Worm (Caenorhabditis elegans) whole organism, mixed stage, embryonic: ENCODE data around the gene mec-14.

Experiments
- bed-3 ChIP-seq: fragments of 200-800 bp; sonication (Bioruptor generic); optimal IDR thresholded peaks from 3 replicates; lab custom pipeline; 2018; ENCODE audit warnings: mild to moderate bottlenecking, missing genetic modification characterization, moderate library complexity, missing compliant biosample characterization
- blmp-1 ChIP-seq: fragments of 150-350 bp; optimal IDR thresholded peaks from 2 replicates; lab custom pipeline; 2014; ENCODE audit warnings: missing biosample characterization, missing genetic modification characterization
- ceh-39 ChIP-seq: fragments of 150-350 bp; optimal IDR thresholded peaks from 2 replicates; lab custom pipeline; 2014; ENCODE audit warnings: missing biosample characterization, missing genetic modification characterization
- ceh-43 ChIP-seq: fragments of 200-800 bp; sonication (Bioruptor generic); optimal IDR thresholded peaks from 2 replicates; lab custom pipeline; 2018; ENCODE audit warnings: mild to moderate bottlenecking, missing genetic modification characterization, moderate library complexity, missing compliant biosample characterization
- ceh-83 ChIP-seq: fragments of 200-800 bp; sonication (Bioruptor generic); optimal IDR thresholded peaks from 2 replicates; lab custom pipeline; 2018; ENCODE audit warnings: mild to moderate bottlenecking, missing genetic modification characterization, missing compliant biosample characterization
- ces-1 ChIP-seq: fragments of 150-350 bp; optimal IDR thresholded peaks from 2 replicates; lab custom pipeline; 2014; ENCODE audit warnings: missing biosample characterization, missing genetic modification reagents, missing genetic modification characterization
- cnd-1 ChIP-seq: fragments of 200-800 bp; sonication (Bioruptor generic); optimal IDR thresholded peaks from 2 replicates; lab custom pipeline; 2018; ENCODE audit warnings: mild to moderate bottlenecking, missing genetic modification characterization, missing compliant biosample characterization
- drap-1 ChIP-seq: fragments of 200-800 bp; sonication (Bioruptor generic); optimal IDR thresholded peaks from 3 replicates; lab custom pipeline; 2018; ENCODE audit warnings: mild to moderate bottlenecking, missing genetic modification characterization, missing compliant biosample characterization
- elt-3 ChIP-seq: fragments of 150-350 bp; optimal IDR thresholded peaks from 2 replicates; lab custom pipeline; 2014; ENCODE audit warnings: missing biosample characterization, missing genetic modification characterization
- ham-2 ChIP-seq: fragments of 200-800 bp; sonication (Bioruptor generic); optimal IDR thresholded peaks from 2 replicates; lab custom pipeline; 2018; ENCODE audit warnings: mild to moderate bottlenecking, missing genetic modification characterization, missing compliant biosample characterization
- hlh-1 ChIP-seq: fragments of 150-350 bp; optimal IDR thresholded peaks from 2 replicates; lab custom pipeline; 2014; ENCODE audit warnings: missing biosample characterization, missing genetic modification reagents, missing genetic modification characterization
- lin-32 ChIP-seq: fragments of 200-800 bp; sonication (Bioruptor generic); optimal IDR thresholded peaks from 2 replicates; lab custom pipeline; 2018; ENCODE audit warnings: mild to moderate bottlenecking, missing genetic modification characterization, missing compliant biosample characterization
- lsy-2 ChIP-seq: fragments of 150-350 bp; optimal IDR thresholded peaks from 2 replicates; lab custom pipeline; 2014; ENCODE audit warnings: missing biosample characterization, missing genetic modification characterization
- mab-5 ChIP-seq: fragments of 150-350 bp; optimal IDR thresholded peaks from 2 replicates; lab custom pipeline; 2014; ENCODE audit warnings: missing biosample characterization, missing genetic modification characterization
- mep-1 ChIP-seq: fragments of 150-350 bp; optimal IDR thresholded peaks from 2 replicates; lab custom pipeline; 2017; ENCODE audit warnings: missing biosample characterization, missing genetic modification reagents, missing genetic modification characterization, inconsistent platforms
- mls-2 ChIP-seq: sonication (generic microtip); optimal IDR thresholded peaks from 2 replicates; lab custom pipeline; 2016; ENCODE audit warnings: mild to moderate bottlenecking, missing genetic modification characterization, moderate library complexity, missing compliant biosample characterization
- nhr-12 ChIP-seq: fragments of 150-350 bp; optimal IDR thresholded peaks from 2 replicates; lab custom pipeline; 2014; ENCODE audit warnings: missing biosample characterization, missing genetic modification characterization
- nhr-2 ChIP-seq: fragments of 150-350 bp; optimal IDR thresholded peaks from 2 replicates; lab custom pipeline; 2014; ENCODE audit warnings: missing biosample characterization, missing genetic modification characterization
- nhr-237 ChIP-seq: fragments of 150-350 bp; optimal IDR thresholded peaks from 2 replicates; lab custom pipeline; 2014; ENCODE audit warnings: missing biosample characterization, missing genetic modification characterization
- nhr-28 ChIP-seq: fragments of 150-350 bp; optimal IDR thresholded peaks from 2 replicates; lab custom pipeline; 2014; ENCODE audit warnings: missing biosample characterization, missing genetic modification characterization
- nhr-76 ChIP-seq: sonication (generic microtip); optimal IDR thresholded peaks from 2 replicates; lab custom pipeline; 2017; ENCODE audit warnings: missing biosample characterization, missing genetic modification characterization
- pha-4 ChIP-seq: fragments of 150-350 bp; optimal IDR thresholded peaks from 2 replicates; lab custom pipeline; 2018; ENCODE audit warnings: missing biosample characterization, missing genetic modification reagents, missing genetic modification characterization
- sem-2 ChIP-seq: fragments of 200-800 bp; sonication (Bioruptor generic); optimal IDR thresholded peaks from 2 replicates; lab custom pipeline; 2018; ENCODE audit warnings: mild to moderate bottlenecking, missing genetic modification characterization, missing compliant biosample characterization
- snpc-4 ChIP-seq: fragments of 150-350 bp; optimal IDR thresholded peaks from 2 replicates; lab custom pipeline; 2014; ENCODE audit warnings: missing biosample characterization, missing genetic modification characterization
- sptf-1 ChIP-seq: sonication (generic microtip); optimal IDR thresholded peaks from 2 replicates; lab custom pipeline; 2017; ENCODE audit warnings: mild to moderate bottlenecking, missing genetic modification characterization, moderate library complexity, missing compliant biosample characterization
- unc-39 ChIP-seq: fragments of 150-350 bp; optimal IDR thresholded peaks from 2 replicates; lab custom pipeline; 2014; ENCODE audit warnings: missing biosample characterization, missing genetic modification characterization
- unc-62 ChIP-seq: fragments of 150-350 bp; optimal IDR thresholded peaks from 2 replicates; lab custom pipeline; 2014; ENCODE audit warnings: missing biosample characterization, missing genetic modification reagents, missing genetic modification characterization
- ztf-11 ChIP-seq: fragments of 150-350 bp; optimal IDR thresholded peaks from 2 replicates; lab custom pipeline; 2014; ENCODE audit warnings: missing biosample characterization, missing genetic modification characterization

mec-14 gene

DNA sequence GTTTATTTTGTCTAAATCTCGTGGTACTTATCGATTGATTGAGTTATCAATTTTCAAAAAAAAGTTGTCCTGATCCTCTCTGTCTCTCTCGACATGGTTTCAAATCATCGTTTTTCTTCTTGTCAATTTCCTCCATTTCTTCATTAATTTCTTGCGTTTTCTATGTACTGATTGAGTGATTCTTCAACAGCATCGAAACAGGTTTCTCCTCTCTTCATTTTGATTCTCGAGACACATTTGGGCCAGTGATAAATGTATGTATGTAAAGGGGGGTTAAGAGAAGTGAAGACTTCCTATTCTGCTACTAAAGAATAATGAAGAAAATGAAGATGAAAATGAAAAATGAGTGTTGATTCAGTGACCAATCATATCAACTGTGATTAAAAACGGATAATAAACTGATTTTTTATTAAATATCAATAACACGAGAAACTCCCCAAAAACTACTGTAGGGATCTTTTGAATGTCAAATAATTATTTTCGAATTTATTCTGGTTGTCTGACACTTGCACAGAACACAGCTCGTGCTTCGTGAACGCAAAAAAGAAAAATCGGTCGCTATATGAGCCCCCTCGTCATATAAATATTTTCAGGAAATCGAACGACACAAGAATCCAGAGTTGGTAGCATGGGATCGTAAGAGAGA, 10.5 kb upstream of the mec-14 start:
- TF ChIP-seq ztf-11 (tag; lab: Kevin White, UChicago) (no peak), mls-2 (no peak), hlh-1 (tag; lab: Kevin White, UChicago) (no peak), drap-1 (GFP tag; lab: Kevin White, UChicago) (no peak), snpc-4 (tag; lab: Kevin White, UChicago) (no peak), ces-1 (no peak), lin-32 (GFP tag; lab: Kevin White, UChicago) (no peak), unc-62 (no peak)

DNA sequence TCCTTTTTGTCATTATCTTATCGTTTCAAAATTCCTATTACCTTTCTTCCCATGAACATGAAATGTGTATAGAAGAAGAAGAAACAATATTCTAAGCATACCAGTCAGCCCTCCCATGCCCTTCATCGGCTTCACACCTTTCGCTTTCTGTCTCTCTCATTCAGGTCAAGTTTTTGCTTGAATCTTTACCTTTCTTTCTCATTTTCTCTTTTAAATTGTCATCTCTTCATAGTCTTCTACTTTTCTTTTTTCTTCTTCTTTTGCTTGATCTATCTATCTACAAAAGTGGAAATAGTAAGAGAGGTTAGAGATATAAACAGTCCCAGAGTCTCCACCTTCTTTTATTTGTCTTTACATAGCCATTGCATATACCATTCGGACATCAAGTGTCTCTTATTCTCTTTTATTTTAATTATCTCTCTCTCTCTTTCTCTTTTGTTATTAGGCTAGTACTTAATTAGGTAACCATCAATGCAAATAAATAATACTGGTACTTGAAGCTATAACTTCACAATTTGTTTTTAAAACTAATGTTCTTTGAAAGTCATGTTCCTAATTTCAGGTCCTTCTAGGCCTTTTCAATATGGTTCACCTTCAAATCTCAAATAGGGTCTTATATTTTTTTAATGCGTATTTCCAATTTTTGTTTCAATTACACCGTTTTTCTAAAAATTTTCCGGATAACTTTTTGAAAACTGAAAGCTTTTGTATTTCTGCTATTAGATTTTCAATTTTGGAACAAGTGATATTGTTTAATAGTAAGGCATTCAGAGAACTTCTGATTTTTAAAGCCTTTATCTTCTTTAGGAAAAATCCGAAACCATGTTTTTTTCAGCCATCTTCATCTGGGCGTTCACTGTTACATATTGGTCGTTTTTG, 8.8 kb upstream of the mec-14 start, which contains the start of gene dpy-31:
dpy-31 (plus strand) TSS at position 829 of the 879 bp plus-strand sequence.
- peak; percentile 19 for TF ChIP-seq ham-2 (GFP tag; lab: Kevin White, UChicago)
- TF ChIP-seq mep-1 (tag; lab: Kevin White, UChicago) = no peak
- TF ChIP-seq elt-3 = peak; percentile 24
- no peak for TF ChIP-seq nhr-2 (tag; lab: Kevin White, UChicago)
- peak; percentile 93 for TF ChIP-seq blmp-1

DNA sequence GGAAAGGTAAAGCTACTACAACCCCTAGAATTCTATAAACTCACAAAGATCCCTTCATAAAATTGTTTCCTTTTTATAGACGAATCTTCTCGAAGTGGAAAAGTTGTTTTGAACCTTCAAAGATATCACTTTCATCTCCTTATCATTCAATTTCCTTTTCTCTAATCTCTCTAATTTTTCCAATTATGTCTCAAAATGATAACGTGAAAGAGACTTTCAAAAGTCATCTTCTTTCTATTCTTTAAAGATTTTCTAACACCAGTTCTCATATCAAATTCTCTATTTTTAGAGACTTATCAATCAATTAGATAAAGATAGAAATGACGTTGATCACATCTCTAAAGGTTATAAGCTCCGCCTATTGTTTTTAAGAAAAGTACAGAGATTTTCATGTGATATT, 6.7 kb upstream of the mec-14 start:
- no peak for TF ChIP-seq nhr-237 (tag; lab: Kevin White, UChicago)
- peak; percentile 17 for TF ChIP-seq blmp-1

DNA sequence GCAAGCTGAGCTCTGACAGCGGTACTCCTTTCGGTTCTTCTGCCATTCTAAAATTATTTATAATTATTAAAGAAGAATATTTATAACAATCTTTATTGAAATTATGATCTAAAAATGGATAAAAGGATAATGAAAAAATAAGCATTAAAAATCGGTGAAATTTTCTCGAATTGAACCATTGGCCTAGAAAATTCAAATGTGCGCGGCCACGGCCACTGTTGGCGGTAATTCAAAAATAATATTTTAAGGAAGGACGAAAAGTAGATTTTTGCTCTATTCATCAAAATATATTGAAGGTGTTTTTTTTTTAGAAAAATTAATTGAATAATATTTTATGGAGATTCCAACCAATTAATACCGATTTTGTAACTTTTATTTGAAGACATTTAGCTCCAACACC, 6.0 kb upstream of the mec-14 start, which contains the start of gene pfd-5:
pfd-5 (minus strand) TSS at position 47 of the 400 bp plus-strand sequence.
- TF ChIP-seq nhr-2 (tag; lab: Kevin White, UChicago) (peak; percentile 4), hlh-1 (tag; lab: Kevin White, UChicago) (no peak), unc-39 (tag; lab: Kevin White, UChicago) (no peak), ztf-11 (tag; lab: Kevin White, UChicago) (no peak), nhr-76 (tag; lab: Kevin White, UChicago) (no peak), pha-4 (tag; lab: Kevin White, UChicago) (peak; percentile 24), ham-2 (GFP tag; lab: Kevin White, UChicago) (no peak), sptf-1 (tag; lab: Kevin White, UChicago) (peak; percentile 66), mep-1 (tag; lab: Kevin White, UChicago) (no peak), nhr-12 (tag; lab: Kevin White, UChicago) (no peak), ces-1 (peak; percentile 28), ceh-39 (no peak), ceh-83 (no peak), nhr-28 (no peak), bed-3 (GFP tag; lab: Kevin White, UChicago) (no peak), nhr-237 (tag; lab: Kevin White, UChicago) (peak; percentile 39), ceh-43 (GFP tag; lab: Kevin White, UChicago) (no peak), mls-2 (no peak), mab-5 (tag; lab: Kevin White, UChicago) (no peak), elt-3 (no peak), sem-2 (no peak), lsy-2 (tag; lab: Kevin White, UChicago) (peak; percentile 65), snpc-4 (tag; lab: Kevin White, UChicago) (no peak), drap-1 (GFP tag; lab: Kevin White, UChicago) (no peak)

DNA sequence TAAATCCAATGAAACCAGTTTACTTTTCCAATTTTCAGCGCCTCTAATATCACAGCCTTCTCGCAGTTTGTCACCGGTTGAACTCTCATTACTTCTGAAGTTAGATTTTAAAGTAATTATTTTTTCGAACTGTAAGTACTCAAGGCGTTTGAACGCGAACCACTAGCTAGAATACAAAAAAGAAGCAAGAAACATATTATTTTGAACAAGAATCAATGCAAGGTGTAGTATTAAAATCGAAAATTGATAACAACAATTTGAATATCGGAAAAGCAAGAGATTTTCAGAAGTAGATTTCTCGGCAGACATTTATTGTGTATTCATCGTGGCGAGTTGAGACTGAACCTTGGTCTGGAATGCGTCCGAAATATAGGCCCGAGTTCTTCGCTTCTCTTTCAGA, 5.2 kb upstream of the mec-14 start, which contains the start of gene exos-9:
exos-9 (minus strand) TSS at position 101 of the 400 bp plus-strand sequence.
- no peak for TF ChIP-seq ceh-43 (GFP tag; lab: Kevin White, UChicago)
- TF ChIP-seq lsy-2 (tag; lab: Kevin White, UChicago) = no peak
- no peak for TF ChIP-seq cnd-1 (tag; lab: Kevin White, UChicago)
- TF ChIP-seq bed-3 (GFP tag; lab: Kevin White, UChicago) = no peak

DNA sequence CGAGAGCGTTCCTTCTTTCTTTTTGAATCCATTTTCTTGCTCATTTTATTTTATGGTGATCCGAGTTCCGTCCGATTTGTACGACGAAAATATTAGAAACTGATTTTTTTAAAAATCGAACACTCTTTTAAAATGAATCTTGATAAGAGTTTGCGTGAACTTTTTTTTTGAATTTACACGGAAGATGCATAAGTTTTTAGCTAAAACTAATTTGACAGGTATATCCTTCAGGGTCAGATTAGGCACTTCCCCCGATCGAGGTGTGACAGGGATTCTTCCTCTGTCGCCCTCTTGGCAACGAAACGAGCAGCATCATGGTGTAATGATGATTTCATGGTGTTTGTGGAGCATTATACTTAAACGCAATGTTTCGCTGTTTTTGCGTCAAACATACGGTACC, 2.5 kb upstream of the mec-14 start, which contains the start of gene F37C12.18:
F37C12.18 (minus strand) TSS at position 101 of the 400 bp plus-strand sequence.
- TF ChIP-seq blmp-1 = no peak
- TF ChIP-seq nhr-28 = no peak
- TF ChIP-seq ceh-39 = no peak
- TF ChIP-seq sem-2 = no peak
